Worm (Caenorhabditis elegans): ENCODE measurements around the gene T05A8.3.

The T05A8.3 gene

ce11 chrII:2717335-2717734, at the start of gene T05A8.3:
TSS of gene T05A8.3 (minus strand) at chrII:2717435.
- TF ChIP-seq set-16 (GFP tag; IDR thresholded peaks at IDR 0.05) (0 out of 2 replicates have a peak, but pooled peaks have one; percentile 1), aha-1 (tag) (peak; percentile 12), dmd-9 (GFP tag; IDR thresholded peaks at IDR 0.05) (no peak)

ce11 chrII:2766331-2766730, 49.1 kb upstream of the T05A8.3 start, which contains the start of gene F08D12.15:
TSS of gene F08D12.15 (plus strand) at chrII:2766631.
- no peak for TF ChIP-seq php-3 (GFP tag; IDR thresholded peaks at IDR 0.05)

DNA sequence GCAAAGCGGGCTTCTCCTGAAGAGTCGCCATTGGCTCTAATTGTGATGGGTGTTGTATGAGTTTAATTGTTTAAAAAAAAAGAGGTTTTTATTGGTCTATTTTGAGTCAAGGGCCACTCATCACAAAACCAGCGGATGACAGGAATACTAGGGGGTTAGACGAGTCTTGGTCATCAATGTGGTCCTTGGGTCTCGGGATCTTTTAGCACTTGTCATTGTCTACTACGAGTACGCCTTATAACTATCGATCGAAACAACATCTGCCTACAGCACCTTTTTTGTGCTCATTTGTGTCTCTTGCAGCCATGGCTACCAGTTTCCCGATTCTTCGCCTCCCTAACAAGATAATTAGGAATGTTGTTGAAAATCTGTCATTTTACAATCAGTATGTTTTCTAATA, 47.4 kb upstream of the T05A8.3 start, which contains the start of gene fbxb-108:
fbxb-108 (plus strand) TSS at position 301 of the 400 bp plus-strand sequence.
- TF ChIP-seq ZK337.2 (GFP tag; IDR thresholded peaks at IDR 0.05), result no peak
- no peak for TF ChIP-seq daf-19 (GFP tag; conservative IDR thresholded peaks at IDR 0.05)
- no peak for TF ChIP-seq unc-62 (GFP tag; optimal IDR thresholded peaks at IDR 0.05 in 1 of 2)
- TF ChIP-seq unc-62 (tag; optimal IDR thresholded peaks at IDR 0.05), result no peak
- no peak for TF ChIP-seq mes-2 (tag; optimal IDR thresholded peaks at IDR 0.05; ENCODE audit: poor library complexity, severe bottlenecking)
- TF ChIP-seq dmd-8 (GFP tag; IDR thresholded peaks at IDR 0.05), result no peak
- TF ChIP-seq cey-2 (tag; optimal IDR thresholded peaks at IDR 0.05; ENCODE audit: borderline replicate concordance, insufficient read depth), result no peak
- TF ChIP-seq fos-1 (tag; optimal IDR thresholded peaks at IDR 0.05), result no peak
- no peak for TF ChIP-seq lsy-2 (tag; optimal IDR thresholded peaks at IDR 0.05)
- no peak for TF ChIP-seq snpc-1.2 (GFP tag; IDR thresholded peaks at IDR 0.05)

DNA sequence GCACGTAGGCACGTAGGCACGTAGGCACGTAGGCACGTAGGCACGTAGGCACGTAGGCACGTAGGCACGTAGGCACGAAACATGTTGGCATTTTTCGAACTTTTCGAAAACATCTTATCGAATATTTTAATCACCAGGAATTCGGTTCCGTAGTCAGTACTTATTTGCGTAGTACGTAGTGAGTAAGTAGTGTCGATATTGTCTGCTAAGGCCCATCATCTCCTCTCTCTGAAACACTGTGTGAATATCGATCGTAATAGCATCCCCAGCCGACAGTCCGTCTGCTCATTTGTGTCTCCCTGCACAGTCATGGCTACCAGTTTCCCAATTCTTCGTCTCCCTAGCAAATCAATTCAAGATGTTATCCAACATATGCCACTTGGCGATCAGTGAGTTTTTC, 44.9 kb upstream of the T05A8.3 start, which contains the start of gene fbxb-106:
fbxb-106 (plus strand) TSS at position 301 of the 400 bp plus-strand sequence.
- TF ChIP-seq mdl-1 (tag; optimal IDR thresholded peaks at IDR 0.05), result no peak
- no peak for TF ChIP-seq php-3 (GFP tag; IDR thresholded peaks at IDR 0.05)
- no peak for TF ChIP-seq nhr-28 (tag; optimal IDR thresholded peaks at IDR 0.05)
- no peak for TF ChIP-seq unc-130 (GFP tag; optimal IDR thresholded peaks at IDR 0.05)

DNA sequence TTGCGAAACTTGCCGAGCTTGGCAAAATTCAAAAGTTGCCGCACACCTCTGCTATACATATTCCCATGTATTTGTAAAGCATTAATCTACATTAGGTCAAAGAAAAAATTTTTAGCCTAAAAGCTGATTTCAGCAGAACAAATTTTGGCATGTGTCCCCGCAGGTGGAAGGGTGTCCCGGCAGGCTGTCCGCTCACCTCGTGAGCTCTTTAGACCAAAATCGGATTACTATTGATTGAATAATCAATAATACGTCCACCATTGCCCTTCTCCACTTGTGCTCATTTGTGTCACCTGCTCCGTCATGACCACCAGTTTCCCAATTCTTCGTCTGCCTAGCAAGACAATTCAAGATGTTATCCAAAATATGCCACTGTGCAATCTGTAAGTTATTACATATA, 41.2 kb upstream of the T05A8.3 start, which contains the start of gene fbxb-107:
fbxb-107 (plus strand) TSS at position 297 of the 400 bp plus-strand sequence.
- TF ChIP-seq Y105C5A.15 (GFP tag; IDR thresholded peaks at IDR 0.05) (no peak), lin-29 (GFP tag; IDR thresholded peaks at IDR 0.05) (no peak), nhr-25 (tag; optimal IDR thresholded peaks at IDR 0.05; ENCODE audit: borderline replicate concordance, insufficient read depth) (no peak), nhr-28 (tag; optimal IDR thresholded peaks at IDR 0.05) (no peak)

- TF ChIP-seq mep-1 (tag; optimal IDR thresholded peaks at IDR 0.05) (no peak), saeg-2 (GFP tag; IDR thresholded peaks at IDR 0.05) (no peak), madf-5 (GFP tag; IDR thresholded peaks at IDR 0.05) (no peak), aha-1 (tag) (peak; percentile 12)
Observed at ce11 chrII:2757954-2758353, 40.7 kb upstream of the T05A8.3 start, which contains the start of gene F29A7.8. TSS of gene F29A7.8 (minus strand) at chrII:2758054.

DNA sequence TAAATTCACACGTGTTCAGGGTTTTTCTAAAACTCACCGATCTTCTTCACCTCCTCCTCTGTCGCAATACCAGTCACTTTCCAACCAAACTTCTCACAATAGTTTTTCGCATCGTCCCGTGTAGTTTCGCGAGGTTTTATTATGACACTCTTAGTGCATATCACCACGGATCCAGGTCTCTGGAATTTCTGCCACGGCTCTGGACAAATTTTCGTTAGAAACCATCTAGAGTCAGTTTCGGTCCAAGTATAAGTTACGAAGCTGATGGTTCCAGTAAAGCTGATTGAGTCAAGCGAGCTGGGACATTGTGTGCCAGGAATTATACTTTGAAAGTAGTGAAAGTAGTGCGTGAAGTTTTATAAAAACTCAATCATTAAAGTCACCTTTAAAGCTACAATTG, 39.1 kb upstream of the T05A8.3 start:
- TF ChIP-seq aha-1 (tag) (peak; percentile 53), unc-62 (GFP tag; optimal IDR thresholded peaks at IDR 0.05 in 1 of 2) (peak in 1 of 2 experiments; percentile 94), unc-62 (tag; optimal IDR thresholded peaks at IDR 0.05) (no peak), nhr-237 (tag; optimal IDR thresholded peaks at IDR 0.05) (no peak)

DNA sequence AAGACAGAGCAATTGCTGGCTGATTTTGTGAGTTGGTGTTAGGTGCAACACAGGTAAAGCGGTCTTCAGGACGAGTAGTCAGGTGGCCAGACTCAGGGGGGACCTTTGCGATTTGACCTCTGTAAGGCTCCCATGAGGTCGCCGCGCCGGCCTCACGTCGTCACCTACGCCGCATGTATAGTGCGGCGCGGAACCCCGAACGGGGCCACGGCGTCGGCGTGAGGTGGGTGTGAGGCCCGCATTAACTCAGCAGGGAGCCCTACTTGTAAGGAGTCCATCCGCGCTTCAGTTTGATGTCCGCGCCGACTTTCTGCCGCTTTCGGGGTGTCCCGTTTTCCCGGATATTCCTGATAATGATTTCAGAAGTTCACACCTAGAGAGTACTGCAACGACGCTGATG, 37.4 kb upstream of the T05A8.3 start:
- TF ChIP-seq set-16 (GFP tag; IDR thresholded peaks at IDR 0.05) (peak; percentile 91), ztf-7 (tag; optimal IDR thresholded peaks at IDR 0.05) (no peak), lsy-2 (tag; optimal IDR thresholded peaks at IDR 0.05) (no peak), zip-11 (GFP tag; IDR thresholded peaks at IDR 0.05) (no peak)
